Worm (Caenorhabditis elegans): ENCODE data around the gene F53F4.4.
A peak's percentile ranks its signal among the peaks of the same experiment; 100 is the strongest.

The F53F4.4 gene

ce11 chrV:13556746-13557145, 36.4 kb upstream of the F53F4.4 start, which contains the start of gene cav-2 (continued):
- TF ChIP-seq nhr-28 (tag; optimal IDR thresholded peaks at IDR 0.05) = no peak
- TF ChIP-seq egl-27 (tag; optimal IDR thresholded peaks at IDR 0.05) = no peak
- no peak for TF ChIP-seq F16B12.6 (tag; optimal IDR thresholded peaks at IDR 0.05)
- TF ChIP-seq fkh-4 (tag; optimal IDR thresholded peaks at IDR 0.05; ENCODE audit: borderline replicate concordance) = peak; percentile 98
- peak; percentile 50 for TF ChIP-seq nhr-11 (tag; optimal IDR thresholded peaks at IDR 0.05)
- no peak for TF ChIP-seq hpl-2 (GFP tag; optimal IDR thresholded peaks at IDR 0.05)
- TF ChIP-seq fos-1 (tag; optimal IDR thresholded peaks at IDR 0.05) = peak; percentile 72
- peak; percentile 86 for TF ChIP-seq mab-9 (GFP tag; IDR thresholded peaks at IDR 0.05)
- no peak for TF ChIP-seq pag-3 (tag; optimal IDR thresholded peaks at IDR 0.05; ENCODE audit: borderline replicate concordance, insufficient read depth)
- TF ChIP-seq nhr-85 (tag) = peak; percentile 96
- TF ChIP-seq grh-1 (GFP tag; IDR thresholded peaks at IDR 0.05) = peak; percentile 88
- TF ChIP-seq alr-1 (tag; optimal IDR thresholded peaks at IDR 0.05; ENCODE audit: borderline replicate concordance) = peak; percentile 12
- peak; percentile 92 for TF ChIP-seq sox-4 (tag; optimal IDR thresholded peaks at IDR 0.05)
- peak; percentile 74 for TF ChIP-seq C04F5.9 (tag; optimal IDR thresholded peaks at IDR 0.05)
- TF ChIP-seq elt-2 (tag; optimal IDR thresholded peaks at IDR 0.05) = peak; percentile 80
- peak; percentile 71 for TF ChIP-seq lin-15B (tag; optimal IDR thresholded peaks at IDR 0.05)
- TF ChIP-seq nhr-71 (tag; optimal IDR thresholded peaks at IDR 0.05) = peak; percentile 93
- TF ChIP-seq zip-4 (GFP tag; optimal IDR thresholded peaks at IDR 0.05) = peak; percentile 74
- no peak for TF ChIP-seq nhr-12 (tag; optimal IDR thresholded peaks at IDR 0.05)
- TF ChIP-seq C34B4.2 (tag; optimal IDR thresholded peaks at IDR 0.05) = peak; percentile 27
- peak; percentile 60 for TF ChIP-seq unc-130 (tag; optimal IDR thresholded peaks at IDR 0.05)
- TF ChIP-seq unc-86 (tag; optimal IDR thresholded peaks at IDR 0.05) = peak; percentile 75
- TF ChIP-seq lin-35 (GFP tag; optimal IDR thresholded peaks at IDR 0.05) = peak; percentile 96
- peak; percentile 65 for TF ChIP-seq lin-13 (GFP tag; optimal IDR thresholded peaks at IDR 0.05)
- peak in 2 of 6 experiments; percentile 38 to 78 for TF ChIP-seq elt-3 (tag; optimal IDR thresholded peaks at IDR 0.05)
- peak; percentile 99 for TF ChIP-seq rnt-1 (tag; optimal IDR thresholded peaks at IDR 0.05)
- no peak for TF ChIP-seq ets-5 (GFP tag; IDR thresholded peaks at IDR 0.05)
- TF ChIP-seq ztf-4 (tag; optimal IDR thresholded peaks at IDR 0.05) = no peak
- peak; percentile 42 for TF ChIP-seq skn-1 (tag; optimal IDR thresholded peaks at IDR 0.05)
- TF ChIP-seq lsy-2 (tag; optimal IDR thresholded peaks at IDR 0.05) = peak; percentile 83 to 84
- TF ChIP-seq snu-23 (GFP tag; optimal IDR thresholded peaks at IDR 0.05) = peak; percentile 87

ce11 chrV:13559978-13560377, 33.2 kb upstream of the F53F4.4 start, which contains the start of gene C56A3.8:
C56A3.8 (plus strand) TSS chrV:13560278.
- no peak for TF ChIP-seq fkh-4 (tag; optimal IDR thresholded peaks at IDR 0.05; ENCODE audit: borderline replicate concordance)
- TF ChIP-seq egl-13 (tag; optimal IDR thresholded peaks at IDR 0.05) = no peak
- no peak for TF ChIP-seq mef-2 (tag; optimal IDR thresholded peaks at IDR 0.05)
- TF ChIP-seq nhr-76 (tag; optimal IDR thresholded peaks at IDR 0.05) = no peak
- no peak for TF ChIP-seq Y116A8C.19 (tag; optimal IDR thresholded peaks at IDR 0.05; ENCODE audit: borderline replicate concordance)
- no peak for TF ChIP-seq efl-1 (optimal IDR thresholded peaks at IDR 0.05)
- TF ChIP-seq efl-1 (GFP tag; optimal IDR thresholded peaks at IDR 0.05 in 1 of 2) = no peak
- no peak for TF ChIP-seq ces-1 (GFP tag; optimal IDR thresholded peaks at IDR 0.05)
- TF ChIP-seq nhr-84 (tag; optimal IDR thresholded peaks at IDR 0.05) = no peak
- TF ChIP-seq lin-13 (GFP tag; optimal IDR thresholded peaks at IDR 0.05) = no peak

- TF ChIP-seq efl-1 (optimal IDR thresholded peaks at IDR 0.05) (no peak), efl-1 (GFP tag; optimal IDR thresholded peaks at IDR 0.05 in 1 of 2) (peak in 1 of 2 experiments; percentile 36), irx-1 (tag; optimal IDR thresholded peaks at IDR 0.05) (no peak), nhr-28 (tag; optimal IDR thresholded peaks at IDR 0.05) (no peak), ama-1 (optimal IDR thresholded peaks at IDR 0.05) (no peak), alr-1 (tag; optimal IDR thresholded peaks at IDR 0.05; ENCODE audit: borderline replicate concordance) (no peak)
Measured at ce11 chrV:13562748-13563147, 30.4 kb upstream of the F53F4.4 start.
